Fruit fly (Drosophila melanogaster) whole organism, wandering third instar larva: ENCODE measurements around the gene Vha36-3.

Experiments
- Abd-B ChIP-seq: fragments of >200 bp; optimal IDR thresholded peaks from 2 replicates; lab custom pipeline; 2017; ENCODE audit warnings: missing biosample characterization, missing genetic modification characterization
- HLH106 ChIP-seq: fragments of 200-800 bp; optimal IDR thresholded peaks from 3 replicates; lab custom pipeline; 2019; ENCODE audit warnings: missing biosample characterization, mild to moderate bottlenecking, missing genetic modification characterization, moderate library complexity
- Mio ChIP-seq: sonication (Bioruptor generic); optimal IDR thresholded peaks from 2 replicates; lab custom pipeline; 2016; ENCODE audit warnings: missing biosample characterization, missing genetic modification characterization
- br ChIP-seq: fragments of 200-800 bp; sonication (Bioruptor generic); optimal IDR thresholded peaks from 2 replicates; lab custom pipeline; 2016; ENCODE audit warnings: missing biosample characterization, missing genetic modification characterization
- dmrt93B ChIP-seq: fragments of 200-800 bp; sonication (Bioruptor generic); optimal IDR thresholded peaks from 2 replicates; lab custom pipeline; 2018; ENCODE audit warnings: missing biosample characterization, mild to moderate bottlenecking, missing genetic modification characterization
- ey ChIP-seq: fragments of 200-800 bp; sonication (Bioruptor generic); optimal IDR thresholded peaks from 2 replicates; lab custom pipeline; 2016; ENCODE audit warnings: missing biosample characterization, missing genetic modification characterization
- pan ChIP-seq: fragments of >200 bp; optimal IDR thresholded peaks from 2 replicates; lab custom pipeline; 2017

- TF ChIP-seq Mio: no peak
- TF ChIP-seq br (GFP tag; lab: Kevin White, UChicago): no peak
- no peak for TF ChIP-seq dmrt93B (GFP tag; lab: Kevin White, UChicago)
- TF ChIP-seq Abd-B (GFP tag; lab: Kevin White, UChicago): no peak
- TF ChIP-seq HLH106 (tag; lab: Kevin White, UChicago): no peak
- no peak for TF ChIP-seq ey (GFP tag; lab: Kevin White, UChicago)
- no peak for TF ChIP-seq pan
Measured at dm6 chrX:2593094-2593752, 12.9 kb upstream of the Vha36-3 start.
